Worm (Caenorhabditis elegans) whole organism, early embryonic: ENCODE measurements around the gene fbxa-13.

Source experiments
- B0310.2 ChIP-seq: sonication (generic microtip); optimal IDR thresholded peaks from 2 replicates; lab custom pipeline; 2016; ENCODE audit warnings: mild to moderate bottlenecking, missing genetic modification characterization, missing compliant biosample characterization
- F13C5.2 ChIP-seq: sonication (generic microtip); optimal IDR thresholded peaks from 2 replicates; lab custom pipeline; 2017; ENCODE audit warnings: mild to moderate bottlenecking, missing genetic modification characterization, inconsistent platforms, missing compliant biosample characterization
- aly-1 ChIP-seq: sonication (generic microtip); optimal IDR thresholded peaks from 2 replicates; lab custom pipeline; 2016; ENCODE audit warnings: missing genetic modification characterization, missing compliant biosample characterization
- ama-1 ChIP-seq: fragments of 150-350 bp; optimal IDR thresholded peaks from 2 replicates; lab custom pipeline; 2014
- ceh-13 ChIP-seq: fragments of 200-800 bp; sonication (Bioruptor generic); optimal IDR thresholded peaks from 2 replicates; lab custom pipeline; 2018; ENCODE audit warnings: mild to moderate bottlenecking, missing genetic modification characterization, missing compliant biosample characterization
- ceh-36 ChIP-seq: sonication (generic microtip); optimal IDR thresholded peaks from 2 replicates; lab custom pipeline; 2016; ENCODE audit warnings: missing genetic modification characterization, inconsistent platforms, missing compliant biosample characterization
- ets-7 ChIP-seq: sonication (generic microtip); optimal IDR thresholded peaks from 2 replicates; lab custom pipeline; 2016; ENCODE audit warnings: missing genotype, missing genetic modification characterization, missing compliant biosample characterization
- flt-1 ChIP-seq: fragments of 200-800 bp; sonication (Bioruptor generic); IDR thresholded peaks from 2 replicates; pipeline ENCODE4 v1.3.6; 2022; ENCODE audit warnings: missing genetic modification characterization, missing compliant biosample characterization
- hmbx-1 ChIP-seq: sonication (generic microtip); optimal IDR thresholded peaks from 2 replicates; lab custom pipeline; 2016; ENCODE audit warnings: mild to moderate bottlenecking, missing genetic modification characterization, missing compliant biosample characterization
- hmg-4 ChIP-seq: fragments of 200-800 bp; sonication (Bioruptor generic); optimal IDR thresholded peaks from 2 replicates; lab custom pipeline; 2018; ENCODE audit warnings: mild to moderate bottlenecking, missing genetic modification characterization, missing compliant biosample characterization
- hnd-1 ChIP-seq: sonication (generic microtip); optimal IDR thresholded peaks from 2 replicates; lab custom pipeline; 2016; ENCODE audit warnings: missing genetic modification characterization, missing compliant biosample characterization
- pes-1 ChIP-seq: fragments of 200-800 bp; sonication (Bioruptor generic); IDR thresholded peaks from 2 replicates; pipeline ENCODE4 v1.3.6; 2022; ENCODE audit warnings: missing genetic modification reagents, missing genetic modification characterization, missing compliant biosample characterization
- scrt-1 ChIP-seq: fragments of 200-800 bp; sonication (Bioruptor generic); IDR thresholded peaks from 2 replicates; pipeline ENCODE4 v1.3.6; 2022; ENCODE audit warnings: missing genetic modification characterization, missing compliant biosample characterization
- sea-1 ChIP-seq: fragments of 200-800 bp; sonication (Bioruptor generic); conservative IDR thresholded peaks from 2 replicates; pipeline ENCODE4 v1.3.6; 2022; ENCODE audit warnings: missing genetic modification characterization, missing compliant biosample characterization
- tbx-11 ChIP-seq: fragments of 200-800 bp; sonication (Bioruptor generic); IDR thresholded peaks from 2 replicates; pipeline ENCODE4 v1.3.6; 2022; ENCODE audit warnings: missing genetic modification characterization, missing compliant biosample characterization
- tbx-37 ChIP-seq: fragments of 200-800 bp; sonication (Bioruptor generic); conservative IDR thresholded peaks from 2 replicates; pipeline ENCODE4 v1.3.6; 2022; ENCODE audit warnings: missing genetic modification reagents, missing genetic modification characterization, missing compliant biosample characterization
- tra-4 ChIP-seq: sonication (generic microtip); optimal IDR thresholded peaks from 2 replicates; lab custom pipeline; 2017; ENCODE audit warnings: missing genetic modification characterization, missing compliant biosample characterization

fbxa-13 gene

DNA sequence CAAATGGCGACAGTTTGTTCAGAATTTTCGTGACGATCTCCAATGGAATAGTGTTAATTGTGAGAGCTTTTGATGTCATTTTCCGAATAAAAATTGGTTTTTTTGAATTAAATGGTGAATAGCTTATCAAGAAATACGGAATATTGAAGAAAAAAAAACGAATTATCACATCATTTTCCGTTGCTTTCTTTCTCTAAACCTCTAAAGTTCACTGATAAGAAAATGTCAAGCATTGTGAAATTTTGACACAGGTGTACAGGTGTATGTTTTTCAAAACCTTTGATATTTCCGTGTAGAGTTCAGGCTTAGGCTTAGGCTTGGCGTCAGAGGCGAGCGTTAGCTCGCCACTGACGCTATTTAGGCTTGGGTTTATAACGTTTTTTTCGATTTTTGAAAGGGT lies 6.9 kb downstream of the fbxa-13 start, which contains the start of gene fbxa-74:
TSS of gene fbxa-74 (minus strand) at position 145 of the 400 bp plus-strand sequence.
- TF ChIP-seq pes-1 (GFP tag; lab: Robert Waterston, UW) (no peak), B0310.2 (tag; lab: Kevin White, UChicago) (no peak), ama-1 (lab: Kevin White, UChicago) (no peak), tra-4 (no peak), hmbx-1 (no peak), tbx-37 (GFP tag; lab: Robert Waterston, UW) (no peak), ceh-13 (GFP tag; lab: Kevin White, UChicago) (no peak), flt-1 (GFP tag; lab: Robert Waterston, UW) (no peak), F13C5.2 (no peak), sea-1 (GFP tag; lab: Robert Waterston, UW) (no peak), scrt-1 (GFP tag; lab: Robert Waterston, UW) (no peak), hnd-1 (tag; lab: Kevin White, UChicago) (no peak), tbx-11 (GFP tag; lab: Robert Waterston, UW) (no peak)

ce11 chrIII:1695006-1695405 lies 10.7 kb downstream of the fbxa-13 start, which contains the start of gene srd-64:
TSS of gene srd-64 (minus strand) at chrIII:1695106.
- TF ChIP-seq pes-1 (GFP tag; lab: Robert Waterston, UW) (no peak), hmg-4 (no peak), sea-1 (GFP tag; lab: Robert Waterston, UW) (no peak), B0310.2 (tag; lab: Kevin White, UChicago) (no peak)

DNA sequence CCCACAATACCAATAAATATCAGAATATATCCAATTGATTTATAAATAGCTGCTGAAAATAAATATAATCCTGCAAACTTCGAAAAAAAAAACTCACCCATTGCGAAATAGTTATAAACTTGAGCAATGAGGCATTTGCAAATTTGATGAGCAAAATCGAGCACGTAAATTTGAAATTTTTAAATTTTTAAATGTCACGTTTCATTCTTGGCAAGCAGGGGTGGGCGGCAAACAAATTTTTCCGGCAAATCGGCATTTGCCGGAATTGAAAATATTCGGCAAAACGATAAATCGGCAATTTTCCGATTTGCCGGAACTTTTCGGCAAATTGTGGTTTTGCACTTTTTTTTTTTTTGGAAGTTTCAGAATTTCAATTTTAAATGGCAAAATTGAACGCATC lies 15.8 kb downstream of the fbxa-13 start, which contains the start of gene Y22D7AR.14:
TSS of gene Y22D7AR.14 (minus strand) at position 101 of the 400 bp plus-strand sequence.
- TF ChIP-seq hmbx-1 (no peak), aly-1 (tag; lab: Kevin White, UChicago) (no peak), scrt-1 (GFP tag; lab: Robert Waterston, UW) (no peak), F13C5.2 (no peak), ets-7 (tag; lab: Kevin White, UChicago) (no peak), tbx-11 (GFP tag; lab: Robert Waterston, UW) (no peak), tra-4 (no peak), hmg-4 (no peak), ceh-36 (tag; lab: Kevin White, UChicago) (no peak), pes-1 (GFP tag; lab: Robert Waterston, UW) (no peak), flt-1 (GFP tag; lab: Robert Waterston, UW) (no peak), tbx-37 (GFP tag; lab: Robert Waterston, UW) (no peak), ama-1 (lab: Kevin White, UChicago) (no peak), hnd-1 (tag; lab: Kevin White, UChicago) (no peak), ceh-13 (GFP tag; lab: Kevin White, UChicago) (no peak), B0310.2 (tag; lab: Kevin White, UChicago) (no peak)

DNA sequence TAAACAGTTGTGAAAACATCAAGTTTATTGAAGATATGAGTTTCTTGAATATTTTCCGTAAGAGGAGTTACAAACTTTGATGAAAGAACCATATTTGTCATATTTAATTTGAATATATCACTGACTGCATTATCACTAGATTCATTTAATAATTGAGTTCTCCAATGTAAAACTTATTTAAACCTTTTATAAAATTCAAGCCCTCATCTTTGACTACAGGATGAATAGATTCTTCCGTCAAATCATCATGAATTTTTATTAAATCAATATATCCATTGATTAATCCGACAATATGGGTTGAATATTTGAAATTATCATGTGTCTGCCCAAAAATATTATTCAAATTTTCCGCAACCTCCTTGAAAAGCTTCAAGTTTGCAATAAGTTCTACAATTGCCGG lies 17.7 kb downstream of the fbxa-13 start, which contains the start of gene Y22D7AR.7:
TSS of gene Y22D7AR.7 (minus strand) at position 101 of the 400 bp plus-strand sequence.
- TF ChIP-seq ama-1 (lab: Kevin White, UChicago) = no peak

DNA sequence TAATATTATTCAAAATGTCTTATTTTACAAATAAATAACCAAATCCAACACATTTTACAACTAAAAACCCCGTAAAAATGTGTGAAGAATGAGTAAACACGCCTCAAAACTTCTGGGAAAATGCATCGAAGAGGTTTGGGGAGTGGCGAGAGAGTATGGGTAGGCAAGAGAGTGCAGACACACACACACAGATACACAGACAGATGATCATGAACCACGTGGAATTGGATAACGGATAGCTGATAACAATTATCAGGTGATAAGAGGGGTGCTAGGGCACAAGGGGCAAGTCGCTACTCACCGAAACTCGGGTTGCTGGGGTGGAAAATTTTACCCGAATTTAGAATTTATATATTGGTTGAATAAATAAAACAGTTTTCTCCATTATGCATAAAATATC lies 23.4 kb downstream of the fbxa-13 start:
- no peak for TF ChIP-seq hmbx-1
- TF ChIP-seq tra-4 = no peak
- no peak for TF ChIP-seq sea-1 (GFP tag; lab: Robert Waterston, UW)
- TF ChIP-seq pes-1 (GFP tag; lab: Robert Waterston, UW) = no peak
- TF ChIP-seq ama-1 (lab: Kevin White, UChicago) = no peak
- no peak for TF ChIP-seq scrt-1 (GFP tag; lab: Robert Waterston, UW)
- no peak for TF ChIP-seq B0310.2 (tag; lab: Kevin White, UChicago)
- no peak for TF ChIP-seq hnd-1 (tag; lab: Kevin White, UChicago)
- no peak for TF ChIP-seq F13C5.2
- no peak for TF ChIP-seq tbx-11 (GFP tag; lab: Robert Waterston, UW)
- TF ChIP-seq tbx-37 (GFP tag; lab: Robert Waterston, UW) = no peak
- TF ChIP-seq hmg-4 = no peak
- no peak for TF ChIP-seq ets-7 (tag; lab: Kevin White, UChicago)
- no peak for TF ChIP-seq aly-1 (tag; lab: Kevin White, UChicago)
- no peak for TF ChIP-seq ceh-36 (tag; lab: Kevin White, UChicago)
- no peak for TF ChIP-seq flt-1 (GFP tag; lab: Robert Waterston, UW)
- no peak for TF ChIP-seq ceh-13 (GFP tag; lab: Kevin White, UChicago)

DNA sequence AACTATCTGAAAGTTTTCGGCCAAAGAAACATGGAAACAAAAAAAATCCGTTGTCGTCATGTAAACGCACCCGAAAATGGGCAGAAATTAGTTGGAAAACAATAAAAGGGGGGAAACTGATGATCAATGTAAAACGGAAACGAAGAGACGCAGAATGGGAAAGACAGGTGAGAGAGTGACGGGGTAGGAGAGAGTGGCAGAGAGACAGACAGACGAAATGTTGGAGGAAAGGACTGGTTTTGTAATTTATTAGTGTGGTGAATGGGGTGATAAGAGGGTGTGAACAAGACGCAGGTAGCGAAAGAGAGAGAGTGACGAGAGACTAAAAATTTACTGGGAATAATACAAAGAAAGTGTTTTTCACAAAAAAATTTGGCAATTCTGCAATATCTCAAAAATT lies 24.7 kb downstream of the fbxa-13 start:
- TF ChIP-seq aly-1 (tag; lab: Kevin White, UChicago) (no peak), hmbx-1 (no peak), tbx-37 (GFP tag; lab: Robert Waterston, UW) (peak; percentile 43; the same call in 1 of the 2 replicates)

DNA sequence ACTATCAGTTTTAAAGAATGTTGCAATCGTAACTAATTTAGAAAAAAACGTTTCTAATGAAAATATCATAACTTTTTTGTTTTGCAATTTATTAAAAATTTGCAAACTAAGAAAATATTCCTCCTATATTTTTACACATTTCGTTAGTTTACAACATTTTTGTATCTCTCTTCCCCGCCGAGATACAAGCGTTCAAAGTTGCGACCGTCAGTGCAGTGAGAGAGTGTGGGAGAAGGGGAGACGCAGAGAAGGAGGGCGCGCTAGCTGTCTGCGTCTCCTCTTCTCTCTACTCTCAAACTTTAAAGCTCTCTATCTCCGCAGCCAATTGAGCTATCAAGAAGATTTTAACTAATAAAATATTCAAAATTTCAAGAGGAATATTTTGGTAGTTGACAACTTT lies 25.3 kb downstream of the fbxa-13 start:
- no peak for TF ChIP-seq pes-1 (GFP tag; lab: Robert Waterston, UW)
- TF ChIP-seq hnd-1 (tag; lab: Kevin White, UChicago) = no peak
- TF ChIP-seq tra-4 = no peak
- TF ChIP-seq F13C5.2 = no peak
- no peak for TF ChIP-seq scrt-1 (GFP tag; lab: Robert Waterston, UW)
- TF ChIP-seq tbx-37 (GFP tag; lab: Robert Waterston, UW) = no peak
- TF ChIP-seq ama-1 (lab: Kevin White, UChicago) = no peak
- no peak for TF ChIP-seq hmg-4
- no peak for TF ChIP-seq tbx-11 (GFP tag; lab: Robert Waterston, UW)
- TF ChIP-seq flt-1 (GFP tag; lab: Robert Waterston, UW) = no peak
- no peak for TF ChIP-seq aly-1 (tag; lab: Kevin White, UChicago)
- no peak for TF ChIP-seq ceh-13 (GFP tag; lab: Kevin White, UChicago)
- no peak for TF ChIP-seq B0310.2 (tag; lab: Kevin White, UChicago)

DNA sequence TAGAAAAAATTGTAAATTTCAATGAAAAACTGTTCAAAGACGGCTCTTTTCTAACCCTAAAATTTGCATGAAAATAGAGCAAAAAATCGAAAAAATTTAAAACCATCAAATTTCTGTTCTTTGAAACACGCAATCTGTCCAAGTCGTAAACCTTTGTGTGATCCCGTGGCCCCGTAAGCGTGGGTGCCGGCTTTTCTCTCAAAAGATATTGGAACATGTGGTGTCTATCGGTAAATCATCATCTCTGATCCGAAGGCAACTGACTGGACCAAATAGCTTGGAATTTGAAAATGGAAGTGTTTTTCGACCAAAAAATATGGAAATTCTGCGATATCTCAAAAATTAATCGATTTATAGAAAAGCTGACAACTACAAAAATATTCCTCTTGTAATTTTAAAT lies 27.0 kb downstream of the fbxa-13 start:
- no peak for TF ChIP-seq ceh-36 (tag; lab: Kevin White, UChicago)
- TF ChIP-seq ama-1 (lab: Kevin White, UChicago) = no peak
- no peak for TF ChIP-seq F13C5.2
- no peak for TF ChIP-seq ets-7 (tag; lab: Kevin White, UChicago)
- TF ChIP-seq hmg-4 = no peak
- TF ChIP-seq ceh-13 (GFP tag; lab: Kevin White, UChicago) = no peak
